Fruit fly (Drosophila melanogaster) whole organism, embryonic: Measurements from ENCODE around the gene vib.

Experiments
- CG10321 ChIP-seq: fragments of 200-800 bp; sonication (Bioruptor generic); IDR thresholded peaks from 2 replicates; pipeline ENCODE4 v1.3.6; 2022; ENCODE audit warnings: missing biosample characterization, missing genetic modification characterization
- CG11696 ChIP-seq: fragments of 200-800 bp; sonication (Bioruptor generic); IDR thresholded peaks from 2 replicates; pipeline ENCODE4 v1.3.6; 2022; ENCODE audit warnings: missing biosample characterization, missing genetic modification characterization
- CG12155 ChIP-seq: fragments of 200-800 bp; sonication (Bioruptor generic); optimal IDR thresholded peaks from 3 replicates; lab custom pipeline; 2016; ENCODE audit warnings: missing biosample characterization, missing genetic modification characterization
- CG12299 ChIP-seq: fragments of 200-800 bp; sonication (Bioruptor generic); optimal IDR thresholded peaks from 2 replicates; lab custom pipeline; 2018; ENCODE audit warnings: missing biosample characterization, mild to moderate bottlenecking, missing genetic modification characterization
- CG12942 ChIP-seq: fragments of 200-800 bp; sonication (Bioruptor generic); optimal IDR thresholded peaks from 3 replicates; lab custom pipeline; 2016; ENCODE audit warnings: missing biosample characterization, missing genetic modification characterization
- CG13894 ChIP-seq: fragments of 200-800 bp; sonication (Bioruptor generic); optimal IDR thresholded peaks from 3 replicates; lab custom pipeline; 2018; ENCODE audit warnings: missing biosample characterization, mild to moderate bottlenecking, missing genetic modification characterization, moderate library complexity
- CG14667 ChIP-seq: fragments of 200-800 bp; sonication (Bioruptor generic); IDR thresholded peaks from 2 replicates; pipeline ENCODE4 v1.3.6; 2022; ENCODE audit warnings: missing biosample characterization, missing genetic modification characterization
- CG15479 ChIP-seq: fragments of 200-800 bp; sonication (Bioruptor generic); optimal IDR thresholded peaks from 3 replicates; lab custom pipeline; 2019; ENCODE audit warnings: missing biosample characterization, mild to moderate bottlenecking, missing genetic modification characterization, moderate library complexity
- CG15601 ChIP-seq: fragments of 200-800 bp; sonication (Bioruptor generic); optimal IDR thresholded peaks from 3 replicates; lab custom pipeline; 2019; ENCODE audit warnings: missing biosample characterization, mild to moderate bottlenecking, missing genetic modification characterization, moderate library complexity
- CG1603 ChIP-seq: fragments of 200-800 bp; sonication (Bioruptor generic); optimal IDR thresholded peaks from 2 replicates; lab custom pipeline; 2019; ENCODE audit warnings: missing biosample characterization, mild to moderate bottlenecking, missing genetic modification characterization, moderate library complexity
- CG16813 ChIP-seq: fragments of 200-800 bp; sonication (Bioruptor generic); IDR thresholded peaks from 3 replicates; pipeline ENCODE4 v1.3.6; 2022; ENCODE audit warnings: missing biosample characterization, missing genetic modification characterization; ENCODE audit not compliant: partially characterized antibody
- CG17385 ChIP-seq: fragments of 200-800 bp; sonication (Bioruptor generic); optimal IDR thresholded peaks from 3 replicates; lab custom pipeline; 2018; ENCODE audit warnings: missing biosample characterization, mild to moderate bottlenecking, missing genetic modification characterization
- CG3065 ChIP-seq: fragments of 200-800 bp; sonication (Bioruptor generic); optimal IDR thresholded peaks from 2 replicates; lab custom pipeline; 2016; ENCODE audit warnings: missing biosample characterization, missing genetic modification characterization
- CG3163 ChIP-seq: fragments of 200-800 bp; sonication (Bioruptor generic); optimal IDR thresholded peaks from 3 replicates; lab custom pipeline; 2016; ENCODE audit warnings: missing biosample characterization, missing genetic modification characterization
- CG42726 ChIP-seq: fragments of 200-800 bp; sonication (Bioruptor generic); IDR thresholded peaks from 2 replicates; pipeline ENCODE4 v1.3.6; 2022; ENCODE audit warnings: missing biosample characterization, missing genetic modification characterization; ENCODE audit not compliant: partially characterized antibody
- CG4820 ChIP-seq: fragments of 200-800 bp; sonication (Bioruptor generic); optimal IDR thresholded peaks from 3 replicates; lab custom pipeline; 2016; ENCODE audit warnings: missing biosample characterization, missing genetic modification characterization
- CG6254 ChIP-seq: fragments of 200-800 bp; sonication (Bioruptor generic); optimal IDR thresholded peaks from 3 replicates; lab custom pipeline; 2017; ENCODE audit warnings: mild to moderate bottlenecking, missing biosample characterization, missing genetic modification reagents, missing genetic modification characterization
- CG7556 ChIP-seq: fragments of 200-800 bp; sonication (Bioruptor generic); optimal IDR thresholded peaks from 2 replicates; lab custom pipeline; 2017; ENCODE audit warnings: missing biosample characterization, mild to moderate bottlenecking, missing genetic modification characterization
- CG9609 ChIP-seq: fragments of 200-800 bp; sonication (Bioruptor generic); optimal IDR thresholded peaks from 3 replicates; lab custom pipeline; 2016; ENCODE audit warnings: missing biosample characterization, missing genetic modification characterization
- CG9727 ChIP-seq: fragments of 200-800 bp; sonication (Bioruptor generic); optimal IDR thresholded peaks from 3 replicates; lab custom pipeline; 2017; ENCODE audit warnings: missing biosample characterization, mild to moderate bottlenecking, missing genetic modification characterization
- CTCF ChIP-seq: fragments of 200-800 bp; sonication (Bioruptor generic); optimal IDR thresholded peaks from 2 replicates; lab custom pipeline; 2017; ENCODE audit warnings: missing biosample characterization, mild to moderate bottlenecking, missing genetic modification characterization, moderate library complexity
- Dek ChIP-seq: fragments of 200-800 bp; sonication (Bioruptor generic); optimal IDR thresholded peaks from 3 replicates; lab custom pipeline; 2019; ENCODE audit warnings: missing biosample characterization, mild to moderate bottlenecking, missing genetic modification characterization, moderate library complexity
- Doc2 ChIP-seq: fragments of 200-800 bp; sonication (Bioruptor generic); IDR thresholded peaks from 2 replicates; pipeline ENCODE4 v1.3.6; 2022; ENCODE audit warnings: missing biosample characterization, missing genetic modification characterization
- Dref ChIP-seq: fragments of 200-800 bp; sonication (Bioruptor generic); IDR thresholded peaks from 2 replicates; pipeline ENCODE4 v1.3.6; 2022; ENCODE audit warnings: missing biosample characterization, missing genetic modification characterization
- E2f2 ChIP-seq: fragments of 200-800 bp; sonication (Bioruptor generic); IDR thresholded peaks from 2 replicates; pipeline ENCODE4 v1.3.6; 2022; ENCODE audit warnings: missing biosample characterization, missing genetic modification characterization
- Hey ChIP-seq: fragments of 200-800 bp; sonication (Bioruptor generic); optimal IDR thresholded peaks from 3 replicates; lab custom pipeline; 2018; ENCODE audit warnings: missing biosample characterization, mild to moderate bottlenecking, missing genetic modification characterization
- HmgD ChIP-seq: fragments of 200-800 bp; sonication (Bioruptor generic); optimal IDR thresholded peaks from 3 replicates; lab custom pipeline; 2016; ENCODE audit warnings: missing biosample characterization, missing genetic modification characterization
- Hr39 ChIP-seq: fragments of >200 bp; optimal IDR thresholded peaks from 2 replicates; lab custom pipeline; 2017
- NC2β ChIP-seq: fragments of 200-800 bp; sonication (Bioruptor generic); optimal IDR thresholded peaks from 2 replicates; lab custom pipeline; 2016; ENCODE audit warnings: missing biosample characterization, missing genetic modification characterization
- NFAT ChIP-seq: fragments of 200-800 bp; sonication (Bioruptor generic); IDR thresholded peaks from 2 replicates; pipeline ENCODE4 v1.3.6; 2022; ENCODE audit warnings: missing biosample characterization, missing genetic modification characterization
- Poxn ChIP-seq: fragments of 200-800 bp; sonication (Bioruptor generic); IDR thresholded peaks from 2 replicates; pipeline ENCODE4 v1.3.6; 2022; ENCODE audit warnings: missing biosample characterization, missing genetic modification characterization
- Ravus ChIP-seq: fragments of 200-800 bp; sonication (Bioruptor generic); IDR thresholded peaks from 2 replicates; pipeline ENCODE4 v1.3.6; 2022; ENCODE audit warnings: missing biosample characterization, missing genetic modification characterization
- Rfx ChIP-seq: fragments of 200-800 bp; sonication (Bioruptor generic); IDR thresholded peaks from 2 replicates; pipeline ENCODE4 v1.3.6; 2022; ENCODE audit warnings: missing biosample characterization, missing genetic modification characterization
- Vsx1 ChIP-seq: fragments of 200-800 bp; sonication (Bioruptor generic); optimal IDR thresholded peaks from 2 replicates; lab custom pipeline; 2017; ENCODE audit warnings: missing biosample characterization, mild to moderate bottlenecking, missing genetic modification characterization, missing genetic modification reagents
- ash1 ChIP-seq: fragments of 200-800 bp; sonication (Bioruptor generic); optimal IDR thresholded peaks from 2 replicates; lab custom pipeline; 2018; ENCODE audit warnings: missing biosample characterization, mild to moderate bottlenecking, missing genetic modification characterization
- az2 ChIP-seq: fragments of 200-800 bp; sonication (Bioruptor generic); optimal IDR thresholded peaks from 3 replicates; lab custom pipeline; 2016; ENCODE audit warnings: missing biosample characterization, missing genetic modification characterization
- chif ChIP-seq, 2 experiments: fragments of 200-800 bp; sonication (Bioruptor generic); optimal IDR thresholded peaks; 3 replicates each; lab custom pipeline; 2016; ENCODE audit warnings: missing biosample characterization in 2 of 2, missing genetic modification characterization in 2 of 2
- crp ChIP-seq, 2 experiments: fragments of 200-800 bp; sonication (Bioruptor generic); optimal IDR thresholded peaks; 2 replicates in 1 of 2; 3 replicates in 1 of 2; lab custom pipeline; 2017; ENCODE audit warnings: missing biosample characterization in 2 of 2, missing genetic modification characterization in 2 of 2, mild to moderate bottlenecking in 1 of 2, moderate library complexity in 1 of 2
- fd64A ChIP-seq: fragments of 200-800 bp; sonication (Bioruptor generic); optimal IDR thresholded peaks from 3 replicates; lab custom pipeline; 2018; ENCODE audit warnings: missing biosample characterization, mild to moderate bottlenecking, missing genetic modification characterization
- gcm ChIP-seq: fragments of 200-800 bp; sonication (Bioruptor generic); optimal IDR thresholded peaks from 2 replicates; lab custom pipeline; 2019; ENCODE audit warnings: missing biosample characterization, mild to moderate bottlenecking, missing genetic modification characterization, moderate library complexity
- gro ChIP-seq: fragments of 200-800 bp; sonication (Bioruptor generic); optimal IDR thresholded peaks from 2 replicates; lab custom pipeline; 2016; ENCODE audit warnings: missing biosample characterization, missing genetic modification characterization
- h ChIP-seq: fragments of >200 bp; optimal IDR thresholded peaks from 2 replicates; lab custom pipeline; 2017
- her ChIP-seq: fragments of 200-800 bp; sonication (Bioruptor generic); optimal IDR thresholded peaks from 2 replicates; lab custom pipeline; 2016; ENCODE audit warnings: missing biosample characterization, missing genetic modification characterization
- jing ChIP-seq: fragments of 200-800 bp; sonication (Bioruptor generic); optimal IDR thresholded peaks from 2 replicates; lab custom pipeline; 2018; ENCODE audit warnings: missing biosample characterization, mild to moderate bottlenecking, missing genetic modification characterization
- mirr ChIP-seq: fragments of 200-800 bp; sonication (Bioruptor generic); optimal IDR thresholded peaks from 3 replicates; lab custom pipeline; 2018; ENCODE audit warnings: missing biosample characterization, mild to moderate bottlenecking, missing genetic modification characterization
- nau ChIP-seq: fragments of 200-800 bp; sonication (Bioruptor generic); optimal IDR thresholded peaks from 3 replicates; lab custom pipeline; 2017; ENCODE audit warnings: missing biosample characterization, mild to moderate bottlenecking, missing genetic modification characterization, missing genetic modification reagents
- scrt ChIP-seq: fragments of 200-800 bp; sonication (Bioruptor generic); optimal IDR thresholded peaks from 2 replicates; lab custom pipeline; 2018; ENCODE audit warnings: missing biosample characterization, mild to moderate bottlenecking, missing genetic modification characterization, moderate library complexity
- seq ChIP-seq: fragments of 200-800 bp; sonication (Bioruptor generic); IDR thresholded peaks from 2 replicates; pipeline ENCODE4 v1.3.6; 2022; ENCODE audit warnings: missing biosample characterization, missing genetic modification characterization
- slp2 ChIP-seq: fragments of 200-800 bp; sonication (Bioruptor generic); optimal IDR thresholded peaks from 2 replicates; lab custom pipeline; 2016; ENCODE audit warnings: missing biosample characterization, missing genetic modification characterization
- z ChIP-seq: fragments of 200-800 bp; sonication (Bioruptor generic); IDR thresholded peaks from 3 replicates; pipeline ENCODE4 v1.3.6; 2022; ENCODE audit warnings: missing biosample characterization, missing genetic modification characterization
- zf30C ChIP-seq: fragments of 200-800 bp; sonication (Bioruptor generic); optimal IDR thresholded peaks from 3 replicates; lab custom pipeline; 2018; ENCODE audit warnings: missing biosample characterization, mild to moderate bottlenecking, missing genetic modification characterization

The vib gene

dm6 chr3R:19226137-19226873 is at the start of gene vib (continued):
- no peak for TF ChIP-seq scrt
- no peak for TF ChIP-seq zf30C (GFP tag; lab: Kevin White, UChicago)
- TF ChIP-seq ash1 (GFP tag; lab: Kevin White, UChicago): peak; percentile 15
- peak; percentile 44 for TF ChIP-seq CG9727 (GFP tag; lab: Kevin White, UChicago)
- TF ChIP-seq CG42726 (GFP tag; lab: Robert Waterston, UW): peak; percentile 88
- peak; percentile 49 for TF ChIP-seq az2 (GFP tag; lab: Kevin White, UChicago)
- no peak for TF ChIP-seq CTCF (GFP tag; lab: Kevin White, UChicago)
- TF ChIP-seq CG6254 (GFP tag; lab: Kevin White, UChicago): peak; percentile 11
- peak; percentile 77 for TF ChIP-seq Rfx (GFP tag; lab: Robert Waterston, UW)
- TF ChIP-seq HmgD: no peak
- TF ChIP-seq seq (GFP tag; lab: Robert Waterston, UW): peak; percentile 20; the same call in 1 of the 2 replicates
- peak in 1 of 2 experiments; percentile 1 for TF ChIP-seq crp (GFP tag; optimal IDR thresholded peaks at IDR 0.05; lab: Kevin White, UChicago)
- no peak for TF ChIP-seq nau (GFP tag; lab: Kevin White, UChicago)
- TF ChIP-seq z (GFP tag; lab: Robert Waterston, UW): no peak
- no peak for TF ChIP-seq Poxn (GFP tag; lab: Robert Waterston, UW)
- TF ChIP-seq CG4820 (GFP tag; lab: Kevin White, UChicago): peak; percentile 23
- no peak for TF ChIP-seq CG3163 (GFP tag; lab: Kevin White, UChicago)
- no peak for TF ChIP-seq CG3065 (GFP tag; lab: Kevin White, UChicago)
- no peak for TF ChIP-seq CG10321 (GFP tag; lab: Robert Waterston, UW)
- TF ChIP-seq chif (GFP tag; optimal IDR thresholded peaks at IDR 0.05; lab: Kevin White, UChicago): no peak
- TF ChIP-seq gro (GFP tag; lab: Kevin White, UChicago): no peak
- TF ChIP-seq Ravus (GFP tag; lab: Robert Waterston, UW): no peak
- no peak for TF ChIP-seq CG12299 (tag; lab: Kevin White, UChicago)
- TF ChIP-seq CG16813: peak; percentile 91
- peak; percentile 76 for TF ChIP-seq E2f2
- peak; percentile 52 for TF ChIP-seq gcm
- peak; percentile 32 for TF ChIP-seq CG12155 (GFP tag; lab: Kevin White, UChicago)
- TF ChIP-seq CG7556 (GFP tag; lab: Kevin White, UChicago): peak; percentile 59
- TF ChIP-seq CG12942: peak; percentile 9
- no peak for TF ChIP-seq CG13894 (tag; lab: Kevin White, UChicago)
- no peak for TF ChIP-seq CG15479 (GFP tag; lab: Kevin White, UChicago)
- no peak for TF ChIP-seq Vsx1
- TF ChIP-seq CG17385 (GFP tag; lab: Kevin White, UChicago): no peak
- no peak for TF ChIP-seq Doc2
- no peak for TF ChIP-seq slp2
- TF ChIP-seq jing (GFP tag; lab: Kevin White, UChicago): no peak
- TF ChIP-seq NFAT (GFP tag; lab: Robert Waterston, UW): peak; percentile 61; the same call in 1 of the 2 replicates
- TF ChIP-seq CG15601: peak; percentile 54
- TF ChIP-seq CG1603 (tag; lab: Kevin White, UChicago): peak; percentile 60
- TF ChIP-seq CG14667: no peak
- TF ChIP-seq fd64A (GFP tag; lab: Kevin White, UChicago): no peak
- TF ChIP-seq CG9609 (GFP tag; lab: Kevin White, UChicago): no peak
- TF ChIP-seq her (GFP tag; lab: Kevin White, UChicago): peak; percentile 45
- TF ChIP-seq h (lab: Kevin White, UChicago): no peak
- 0 out of 2 replicates have a peak, but pooled peaks have one; percentile 36 for TF ChIP-seq CG11696 (GFP tag; lab: Robert Waterston, UW)
- no peak for TF ChIP-seq Hey (tag; lab: Kevin White, UChicago)
- TF ChIP-seq mirr: peak; percentile 61
- TF ChIP-seq Dek (tag; lab: Kevin White, UChicago): peak; percentile 46
- TF ChIP-seq Dref: peak; percentile 100
- TF ChIP-seq Hr39 (lab: Kevin White, UChicago): no peak
- TF ChIP-seq NC2β (GFP tag; lab: Kevin White, UChicago): peak; percentile 34
